Worm (Caenorhabditis elegans): ENCODE measurements around the gene Y42H9AR.1.
A peak's percentile ranks its signal among the peaks of the same experiment; 100 is the strongest.
"Not testable (repeated sequence)": the region's sequence is repeated elsewhere in the genome, so short reads cannot be mapped to it uniquely, and the experiment has no call there.

Y42H9AR.1 gene

ce11 chrIV:8123541-8123940 is 10.3 kb downstream of the Y42H9AR.1 start:
- TF ChIP-seq tbp1 (GFP tag; optimal IDR thresholded peaks at IDR 0.05) = peak; percentile 79
- TF ChIP-seq hmg-1.2 (GFP tag; IDR thresholded peaks at IDR 0.05) = peak; percentile 50
- peak; percentile 46 for TF ChIP-seq B0261.1 (tag; optimal IDR thresholded peaks at IDR 0.05)
- TF ChIP-seq lin-26 (GFP tag; IDR thresholded peaks at IDR 0.05) = peak; percentile 65; the same call in 1 of the 2 replicates
- TF ChIP-seq rpc-1 (optimal IDR thresholded peaks at IDR 0.05) = not testable (repeated sequence)
- TF ChIP-seq rpc-1 (tag; optimal IDR thresholded peaks at IDR 0.05) = peak; percentile 27

- TF ChIP-seq madf-3 (GFP tag; IDR thresholded peaks at IDR 0.05) (no peak), ceh-79 (tag; optimal IDR thresholded peaks at IDR 0.05) (no peak), C17E4.6 (GFP tag; IDR thresholded peaks at IDR 0.05) (no peak)
Measured at ce11 chrIV:8126902-8127301, 13.7 kb downstream of the Y42H9AR.1 start, which contains the start of gene ceph-41. Gene ceph-41 (plus strand): TSS chrIV:8127202.

- TF ChIP-seq repo-1 (tag; optimal IDR thresholded peaks at IDR 0.05) (no peak), hsf-1 (GFP tag; IDR thresholded peaks at IDR 0.05) (no peak), ztf-28 (GFP tag; IDR thresholded peaks at IDR 0.05) (no peak), hlh-26 (GFP tag; conservative IDR thresholded peaks at IDR 0.05) (no peak)
Measured at ce11 chrIV:8127430-8127829, 14.2 kb downstream of the Y42H9AR.1 start.

ce11 chrIV:8130131-8130611 is 17.0 kb downstream of the Y42H9AR.1 start, which contains the start of the genes ndub-11 and moc-3:
Gene ndub-11 (minus strand): TSS chrIV:8130231.
Gene moc-3 (plus strand): TSS chrIV:8130561.
- TF ChIP-seq Y79H2A.3 (GFP tag; conservative IDR thresholded peaks at IDR 0.05) = no peak
- TF ChIP-seq mcd-1 (GFP tag; IDR thresholded peaks at IDR 0.05) = 0 out of 2 replicates have a peak, but pooled peaks have one; percentile 8

ce11 chrIV:8133536-8133935 is 20.3 kb downstream of the Y42H9AR.1 start, which contains the start of gene sph-1:
Gene sph-1 (minus strand): TSS chrIV:8133558.
- TF ChIP-seq unc-62 (GFP tag; optimal IDR thresholded peaks at IDR 0.05) (no peak), ekl-4 (GFP tag; IDR thresholded peaks at IDR 0.05) (no peak), tlf-1 (GFP tag; optimal IDR thresholded peaks at IDR 0.05) (no peak), F10E7.11 (tag; optimal IDR thresholded peaks at IDR 0.05) (no peak), hlh-26 (GFP tag; conservative IDR thresholded peaks at IDR 0.05) (no peak), egl-44 (GFP tag; IDR thresholded peaks at IDR 0.05) (no peak), unc-130 (GFP tag; optimal IDR thresholded peaks at IDR 0.05) (no peak), nhr-120 (GFP tag; IDR thresholded peaks at IDR 0.05) (no peak), nhr-27 (tag; optimal IDR thresholded peaks at IDR 0.05) (no peak), egrh-3 (GFP tag; IDR thresholded peaks at IDR 0.05) (no peak), nfyb-1 (GFP tag; IDR thresholded peaks at IDR 0.05) (0 out of 2 replicates have a peak, but pooled peaks have one; percentile 13), F37B4.10 (GFP tag; IDR thresholded peaks at IDR 0.05) (no peak), ets-4 (GFP tag; optimal IDR thresholded peaks at IDR 0.05) (no peak), let-607 (tag; optimal IDR thresholded peaks at IDR 0.05) (no peak), atf-7 (tag; optimal IDR thresholded peaks at IDR 0.05) (no peak), repo-1 (tag; optimal IDR thresholded peaks at IDR 0.05) (peak; percentile 51), snpc-3.4 (tag; optimal IDR thresholded peaks at IDR 0.05) (no peak), madf-10 (tag; optimal IDR thresholded peaks at IDR 0.05) (peak; percentile 42), bed-2 (GFP tag; IDR thresholded peaks at IDR 0.05) (no peak), ztf-28 (GFP tag; IDR thresholded peaks at IDR 0.05) (no peak), hmg-1.2 (GFP tag; IDR thresholded peaks at IDR 0.05) (peak; percentile 47; the same call in 1 of the 2 replicates), ztf-22 (GFP tag; optimal IDR thresholded peaks at IDR 0.05) (no peak), pbrm-1 (GFP tag; IDR thresholded peaks at IDR 0.05) (no peak), mxl-1 (tag; optimal IDR thresholded peaks at IDR 0.05) (no peak), lsy-27 (tag; optimal IDR thresholded peaks at IDR 0.05; ENCODE audit: borderline replicate concordance, insufficient read depth) (no peak), Y95B8A.8 (GFP tag; IDR thresholded peaks at IDR 0.05) (no peak), aptf-3 (GFP tag; IDR thresholded peaks at IDR 0.05) (no peak), F49E8.2 (tag; optimal IDR thresholded peaks at IDR 0.05; ENCODE audit: insufficient read depth) (no peak), F39B2.1 (GFP tag; IDR thresholded peaks at IDR 0.05) (no peak), K11D2.4 (GFP tag; IDR thresholded peaks at IDR 0.05) (no peak), lsl-1 (GFP tag; optimal IDR thresholded peaks at IDR 0.05) (no peak)
